Fruit fly (Drosophila melanogaster) S2 (cell line): ENCODE data around the gene ppk11.

ENCODE experiments used
- CG8478 ChIP-seq: fragments of >200 bp; optimal IDR thresholded peaks from 2 replicates; lab custom pipeline; 2018
- CTCF ChIP-seq, 2 experiments: fragments of >200 bp; optimal IDR thresholded peaks; 2 replicates each; lab custom pipeline; 2018

The ppk11 gene

dm6 chr2L:9774980-9775628 lies at the start of gene ppk11, which contains the start of gene ppk16:
TSS of gene ppk11 (minus strand) at chr2L:9775030.
TSS of gene ppk16 (minus strand) at chr2L:9775030.
- TF ChIP-seq CTCF (optimal IDR thresholded peaks at IDR 0.05; lab: Kevin White, UChicago) (no peak), CG8478 (no peak)

- TF ChIP-seq CG8478 (no peak), CTCF (optimal IDR thresholded peaks at IDR 0.05; lab: Kevin White, UChicago) (no peak)
Observed at dm6 chr2L:9792945-9793344, 18.1 kb upstream of the ppk11 start, which contains the start of gene CG13123. TSS of gene CG13123 (minus strand) at chr2L:9793107.

dm6 chr2L:9790535-9790992 lies 15.7 kb upstream of the ppk11 start, which contains the start of gene CG4036:
TSS of gene CG4036 (plus strand) at chr2L:9790882.
- no peak for TF ChIP-seq CG8478
- TF ChIP-seq CTCF (optimal IDR thresholded peaks at IDR 0.05; lab: Kevin White, UChicago): no peak

dm6 chr2L:9785917-9786432 lies 11.1 kb upstream of the ppk11 start:
- TF ChIP-seq CTCF (optimal IDR thresholded peaks at IDR 0.05; lab: Kevin White, UChicago) (no peak), CG8478 (no peak)

dm6 chr2L:9784468-9784867 lies 9.6 kb upstream of the ppk11 start:
- no peak for TF ChIP-seq CG8478
- TF ChIP-seq CTCF (optimal IDR thresholded peaks at IDR 0.05; lab: Kevin White, UChicago): no peak

- TF ChIP-seq CTCF (optimal IDR thresholded peaks at IDR 0.05; lab: Kevin White, UChicago): no peak
- TF ChIP-seq CG8478: no peak
Observed at dm6 chr2L:9783130-9783529, 8.3 kb upstream of the ppk11 start.

- TF ChIP-seq CTCF (optimal IDR thresholded peaks at IDR 0.05; lab: Kevin White, UChicago) (no peak), CG8478 (no peak)
Observed at dm6 chr2L:9782176-9782581, 7.3 kb upstream of the ppk11 start, which contains the start of gene IP3K1. TSS of gene IP3K1 (plus strand) at chr2L:9782384.

- TF ChIP-seq CG8478 (no peak), CTCF (optimal IDR thresholded peaks at IDR 0.05; lab: Kevin White, UChicago) (no peak)
Observed at dm6 chr2L:9779754-9780153, 4.9 kb upstream of the ppk11 start.

dm6 chr2L:9779147-9779546 lies 4.3 kb upstream of the ppk11 start:
- TF ChIP-seq CTCF (optimal IDR thresholded peaks at IDR 0.05; lab: Kevin White, UChicago) (no peak), CG8478 (no peak)

dm6 chr2L:9778416-9778815 lies 3.6 kb upstream of the ppk11 start:
- no peak for TF ChIP-seq CG8478

dm6 chr2L:9777927-9778326 lies 3.1 kb upstream of the ppk11 start:
- no peak for TF ChIP-seq CTCF (optimal IDR thresholded peaks at IDR 0.05; lab: Kevin White, UChicago)
- no peak for TF ChIP-seq CG8478

- no peak for TF ChIP-seq CTCF (optimal IDR thresholded peaks at IDR 0.05; lab: Kevin White, UChicago)
- no peak for TF ChIP-seq CG8478
Observed at dm6 chr2L:9770896-9771295, 3.9 kb downstream of the ppk11 start, which contains the start of gene ppk18. TSS of gene ppk18 (minus strand) at chr2L:9770996.

- TF ChIP-seq CG8478 (no peak), CTCF (optimal IDR thresholded peaks at IDR 0.05; lab: Kevin White, UChicago) (no peak)
Observed at dm6 chr2L:9768735-9769134, 6.1 kb downstream of the ppk11 start, which contains the start of gene CG17633. TSS of gene CG17633 (plus strand) at chr2L:9769060.

dm6 chr2L:9766758-9767157 lies 8.1 kb downstream of the ppk11 start, which contains the start of gene CG4017:
TSS of gene CG4017 (plus strand) at chr2L:9767058.
- TF ChIP-seq CG8478: no peak
- TF ChIP-seq CTCF (optimal IDR thresholded peaks at IDR 0.05; lab: Kevin White, UChicago): no peak

dm6 chr2L:9763212-9763869 lies 11.5 kb downstream of the ppk11 start, which contains the start of the genes Taf11 and und:
TSS of gene Taf11 (minus strand) at chr2L:9763262.
TSS of gene und (plus strand) at chr2L:9763369.
- TF ChIP-seq CG8478: no peak
- TF ChIP-seq CTCF (optimal IDR thresholded peaks at IDR 0.05; lab: Kevin White, UChicago): no peak

dm6 chr2L:9758856-9759255 lies 16.0 kb downstream of the ppk11 start:
- TF ChIP-seq CTCF (optimal IDR thresholded peaks at IDR 0.05; lab: Kevin White, UChicago): no peak
- no peak for TF ChIP-seq CG8478
